Fruit fly (Drosophila melanogaster) whole organism, embryonic: ENCODE measurements around the gene FBXO11.
A peak's percentile ranks its signal among the peaks of the same experiment; 100 is the strongest.

Source experiments
- Awh ChIP-seq: fragments of 200-800 bp; sonication (Bioruptor generic); IDR thresholded peaks from 2 replicates; pipeline ENCODE4, ENCODE4 v1.3.6; 2022; ENCODE audit warnings: missing biosample characterization, missing genetic modification characterization
- Bdp1 ChIP-seq: fragments of 200-800 bp; sonication (Bioruptor generic); optimal IDR thresholded peaks from 3 replicates; lab custom pipeline; 2016; ENCODE audit warnings: missing biosample characterization, missing genetic modification characterization
- CG10209 ChIP-seq: fragments of 200-800 bp; sonication (Bioruptor generic); optimal IDR thresholded peaks from 3 replicates; lab custom pipeline; 2017; ENCODE audit warnings: missing biosample characterization, mild to moderate bottlenecking, missing genetic modification characterization, missing genetic modification reagents
- CG10979 ChIP-seq: fragments of 200-800 bp; sonication (Bioruptor generic); optimal IDR thresholded peaks from 2 replicates; lab custom pipeline; 2018; ENCODE audit warnings: missing biosample characterization, mild to moderate bottlenecking, missing genetic modification characterization, moderate library complexity
- CG12391 ChIP-seq: fragments of 200-800 bp; sonication (Bioruptor generic); optimal IDR thresholded peaks from 3 replicates; lab custom pipeline; 2018; ENCODE audit warnings: missing biosample characterization, mild to moderate bottlenecking, missing genetic modification characterization, moderate library complexity
- CG15696 ChIP-seq: fragments of 200-800 bp; sonication (Bioruptor generic); optimal IDR thresholded peaks from 2 replicates; lab custom pipeline; 2019; ENCODE audit warnings: missing biosample characterization, mild to moderate bottlenecking, missing genetic modification characterization, moderate library complexity
- CG17328 ChIP-seq: fragments of 200-800 bp; sonication (Bioruptor generic); IDR thresholded peaks from 2 replicates; pipeline ENCODE4 v1.3.6; 2022; ENCODE audit warnings: missing biosample characterization, missing genetic modification characterization
- CG18619 ChIP-seq: fragments of 200-800 bp; sonication (Bioruptor generic); optimal IDR thresholded peaks from 3 replicates; lab custom pipeline; 2017; ENCODE audit warnings: missing biosample characterization, mild to moderate bottlenecking, missing genetic modification characterization
- CG2875 ChIP-seq: fragments of 200-800 bp; sonication (Bioruptor generic); optimal IDR thresholded peaks from 2 replicates; lab custom pipeline; 2017; ENCODE audit warnings: missing biosample characterization, mild to moderate bottlenecking, missing genetic modification characterization, missing genetic modification reagents
- CG32772 ChIP-seq: fragments of 200-800 bp; sonication (Bioruptor generic); IDR thresholded peaks from 2 replicates; pipeline ENCODE4 v1.3.6; 2022; ENCODE audit warnings: missing biosample characterization, missing genetic modification characterization
- CG33557 ChIP-seq: fragments of 200-800 bp; sonication (Bioruptor generic); optimal IDR thresholded peaks from 2 replicates; lab custom pipeline; 2019; ENCODE audit warnings: missing biosample characterization, mild to moderate bottlenecking, missing genetic modification characterization, moderate library complexity
- CG3407 ChIP-seq: fragments of 200-800 bp; sonication (Bioruptor generic); optimal IDR thresholded peaks from 2 replicates; lab custom pipeline; 2018; ENCODE audit warnings: missing biosample characterization, mild to moderate bottlenecking, missing genetic modification characterization
- CG34376 ChIP-seq: fragments of 200-800 bp; sonication (Bioruptor generic); optimal IDR thresholded peaks from 2 replicates; lab custom pipeline; 2018; ENCODE audit warnings: missing biosample characterization, mild to moderate bottlenecking, missing genetic modification characterization
- CG42726 ChIP-seq: fragments of 200-800 bp; sonication (Bioruptor generic); IDR thresholded peaks from 2 replicates; pipeline ENCODE4 v1.3.6; 2022; ENCODE audit warnings: missing biosample characterization, missing genetic modification characterization; ENCODE audit not compliant: partially characterized antibody
- CG43689 ChIP-seq: fragments of 200-800 bp; sonication (Bioruptor generic); IDR thresholded peaks from 2 replicates; pipeline ENCODE4 v1.3.6; 2022; ENCODE audit warnings: missing biosample characterization, missing genetic modification characterization
- CG6175 ChIP-seq: fragments of 200-800 bp; sonication (Bioruptor generic); IDR thresholded peaks from 3 replicates; pipeline ENCODE4 v1.3.6; 2022; ENCODE audit warnings: missing biosample characterization, missing genetic modification characterization
- CG7357 ChIP-seq: fragments of 200-800 bp; sonication (Bioruptor generic); IDR thresholded peaks from 3 replicates; pipeline ENCODE4 v1.3.6; 2022; ENCODE audit warnings: missing biosample characterization, missing genetic modification characterization
- CG7786 ChIP-seq: fragments of 200-800 bp; sonication (Bioruptor generic); optimal IDR thresholded peaks from 2 replicates; lab custom pipeline; 2016; ENCODE audit warnings: missing biosample characterization, missing genetic modification characterization
- CHES-1-like ChIP-seq: fragments of 200-800 bp; sonication (Bioruptor generic); optimal IDR thresholded peaks from 2 replicates; lab custom pipeline; 2016; ENCODE audit warnings: missing biosample characterization, missing genetic modification characterization
- CTCF ChIP-seq: fragments of 200-800 bp; sonication (Bioruptor generic); optimal IDR thresholded peaks from 2 replicates; lab custom pipeline; 2017; ENCODE audit warnings: missing biosample characterization, mild to moderate bottlenecking, missing genetic modification characterization, moderate library complexity
- Chrac-16 ChIP-seq: fragments of 200-800 bp; sonication (Bioruptor generic); optimal IDR thresholded peaks from 3 replicates; lab custom pipeline; 2016; ENCODE audit warnings: missing biosample characterization, missing genetic modification characterization
- D ChIP-seq, 2 experiments: fragments of 200-800 bp in 1 of 2; fragments of >200 bp in 1 of 2; sonication (Bioruptor generic) in 1 of 2; optimal IDR thresholded peaks; 2 replicates in 1 of 2; 3 replicates in 1 of 2; lab custom pipeline; 2017; ENCODE audit warnings: mild to moderate bottlenecking in 1 of 2, missing biosample characterization in 1 of 2, missing genetic modification characterization in 1 of 2, missing genetic modification reagents in 1 of 2
- Ets97D ChIP-seq: fragments of 200-800 bp; sonication (Bioruptor generic); optimal IDR thresholded peaks from 3 replicates; lab custom pipeline; 2016; ENCODE audit warnings: missing biosample characterization, missing genetic modification characterization
- Hr51 ChIP-seq, 2 experiments: fragments of 200-800 bp; sonication (Bioruptor generic); optimal IDR thresholded peaks; 2 replicates in 1 of 2; 3 replicates in 1 of 2; lab custom pipeline; 2016 to 2018; ENCODE audit warnings: missing biosample characterization in 2 of 2, missing genetic modification characterization in 2 of 2, mild to moderate bottlenecking in 1 of 2, moderate library complexity in 1 of 2
- Jarid2 ChIP-seq: fragments of 200-800 bp; sonication (Bioruptor generic); optimal IDR thresholded peaks from 3 replicates; lab custom pipeline; 2017; ENCODE audit warnings: mild to moderate bottlenecking, missing biosample characterization, missing genetic modification reagents, missing genetic modification characterization
- Kr ChIP-seq: fragments of 200-800 bp; sonication (Bioruptor generic); optimal IDR thresholded peaks from 2 replicates; lab custom pipeline; 2017; ENCODE audit warnings: missing biosample characterization, mild to moderate bottlenecking, missing genetic modification characterization
- Med ChIP-seq: fragments of 200-800 bp; sonication (Bioruptor generic); peaks from one replicate; lab custom pipeline; 2016; ENCODE audit warnings: missing biosample characterization, missing genetic modification characterization, mild to moderate bottlenecking, inconsistent platforms, moderate library complexity
- Mes4 ChIP-seq: fragments of 200-800 bp; sonication (Bioruptor generic); optimal IDR thresholded peaks from 2 replicates; lab custom pipeline; 2016; ENCODE audit warnings: missing biosample characterization, missing genetic modification characterization
- NC2α ChIP-seq: fragments of 200-800 bp; sonication (Bioruptor generic); optimal IDR thresholded peaks from 2 replicates; lab custom pipeline; 2016; ENCODE audit warnings: missing biosample characterization, missing genetic modification characterization
- Opbp ChIP-seq: fragments of 200-800 bp; sonication (Bioruptor generic); IDR thresholded peaks from 3 replicates; pipeline ENCODE4 v1.3.6; 2022; ENCODE audit warnings: missing biosample characterization, missing genetic modification characterization; ENCODE audit not compliant: partially characterized antibody
- Sin3A ChIP-seq: fragments of >200 bp; optimal IDR thresholded peaks from 2 replicates; lab custom pipeline; 2018
- Sox100B ChIP-seq: fragments of 200-800 bp; sonication (Bioruptor generic); optimal IDR thresholded peaks from 3 replicates; lab custom pipeline; 2018; ENCODE audit warnings: missing biosample characterization, mild to moderate bottlenecking, missing genetic modification characterization
- Sox102F ChIP-seq: fragments of 200-800 bp; sonication (Bioruptor generic); optimal IDR thresholded peaks from 2 replicates; lab custom pipeline; 2018; ENCODE audit warnings: missing biosample characterization, mild to moderate bottlenecking, missing genetic modification characterization, moderate library complexity
- Sry-β ChIP-seq: fragments of 200-800 bp; sonication (Bioruptor generic); optimal IDR thresholded peaks from 2 replicates; lab custom pipeline; 2018; ENCODE audit warnings: missing biosample characterization, mild to moderate bottlenecking, missing genetic modification characterization, moderate library complexity
- Ssrp ChIP-seq: fragments of 200-800 bp; sonication (Bioruptor generic); optimal IDR thresholded peaks from 2 replicates; lab custom pipeline; 2018; ENCODE audit warnings: missing biosample characterization, mild to moderate bottlenecking, missing genetic modification characterization, moderate library complexity
- bbx ChIP-seq: fragments of 200-800 bp; sonication (Bioruptor generic); IDR thresholded peaks from 2 replicates; pipeline ENCODE4 v1.3.6; 2022; ENCODE audit warnings: missing biosample characterization, missing genetic modification characterization; ENCODE audit not compliant: partially characterized antibody
- btn ChIP-seq: fragments of 200-800 bp; sonication (Bioruptor generic); optimal IDR thresholded peaks from 2 replicates; lab custom pipeline; 2016; ENCODE audit warnings: missing biosample characterization, missing genetic modification characterization
- disco-r ChIP-seq: fragments of 200-800 bp; sonication (Bioruptor generic); optimal IDR thresholded peaks from 2 replicates; lab custom pipeline; 2016; ENCODE audit warnings: missing biosample characterization, missing genetic modification characterization
- dmrt99B ChIP-seq: fragments of 200-800 bp; sonication (Bioruptor generic); optimal IDR thresholded peaks from 2 replicates; lab custom pipeline; 2018; ENCODE audit warnings: missing biosample characterization, mild to moderate bottlenecking, missing genetic modification characterization, moderate library complexity
- fd3F ChIP-seq: fragments of 200-800 bp; sonication (Bioruptor generic); optimal IDR thresholded peaks from 2 replicates; lab custom pipeline; 2018; ENCODE audit warnings: missing biosample characterization, mild to moderate bottlenecking, missing genetic modification characterization, moderate library complexity
- fu2 ChIP-seq: fragments of 200-800 bp; sonication (Bioruptor generic); optimal IDR thresholded peaks from 2 replicates; lab custom pipeline; 2016; ENCODE audit warnings: missing biosample characterization, missing genetic modification characterization
- gsb ChIP-seq: fragments of 200-800 bp; sonication (Bioruptor generic); IDR thresholded peaks from 2 replicates; pipeline ENCODE4 v1.3.6; 2022; ENCODE audit warnings: missing biosample characterization, missing genetic modification characterization
- hb ChIP-seq: fragments of 200-800 bp; sonication (Bioruptor generic); IDR thresholded peaks from 3 replicates; pipeline ENCODE4 v1.3.6; 2022; ENCODE audit warnings: missing biosample characterization, missing genetic modification characterization; ENCODE audit not compliant: partially characterized antibody
- lab ChIP-seq: fragments of 200-800 bp; sonication (Bioruptor generic); optimal IDR thresholded peaks from 3 replicates; lab custom pipeline; 2017; ENCODE audit warnings: missing biosample characterization, missing genetic modification characterization, mild to moderate bottlenecking, moderate library complexity, missing genetic modification reagents
- mam ChIP-seq: fragments of 200-800 bp; sonication (Bioruptor generic); optimal IDR thresholded peaks from 3 replicates; lab custom pipeline; 2016; ENCODE audit warnings: missing biosample characterization, missing genetic modification characterization
- peb ChIP-seq: fragments of 200-800 bp; sonication (Bioruptor generic); IDR thresholded peaks from 2 replicates; pipeline ENCODE4 v1.3.6; 2022; ENCODE audit warnings: missing biosample characterization, missing genetic modification characterization
- pho ChIP-seq: fragments of 200-800 bp; sonication (Bioruptor generic); optimal IDR thresholded peaks from 2 replicates; lab custom pipeline; 2016; ENCODE audit warnings: missing biosample characterization, missing genetic modification characterization
- shn ChIP-seq: fragments of 200-800 bp; sonication (Bioruptor generic); optimal IDR thresholded peaks from 3 replicates; lab custom pipeline; 2016; ENCODE audit warnings: missing biosample characterization, missing genetic modification characterization
- so ChIP-seq: fragments of 200-800 bp; sonication (Bioruptor generic); IDR thresholded peaks from 3 replicates; pipeline ENCODE4 v1.3.6; 2022; ENCODE audit warnings: missing biosample characterization, missing genetic modification characterization
- toy ChIP-seq: fragments of 200-800 bp; sonication (Bioruptor generic); IDR thresholded peaks from 2 replicates; pipeline ENCODE4 v1.3.6; 2022; ENCODE audit warnings: missing biosample characterization, missing genetic modification characterization
- vfl ChIP-seq: fragments of 200-800 bp; sonication (Bioruptor generic); optimal IDR thresholded peaks from 2 replicates; lab custom pipeline; 2016; ENCODE audit warnings: missing biosample characterization, missing genetic modification characterization
- zf30C ChIP-seq: fragments of 200-800 bp; sonication (Bioruptor generic); optimal IDR thresholded peaks from 3 replicates; lab custom pipeline; 2018; ENCODE audit warnings: missing biosample characterization, mild to moderate bottlenecking, missing genetic modification characterization

FBXO11 gene

dm6 chr3R:9857785-9858184 lies 48.6 kb upstream of the FBXO11 start (continued):
- no peak for TF ChIP-seq CG3407 (GFP tag; lab: Kevin White, UChicago)
- TF ChIP-seq CG12391 (tag; lab: Kevin White, UChicago), result peak; percentile 31
- TF ChIP-seq shn (GFP tag; lab: Kevin White, UChicago), result no peak
- TF ChIP-seq CG2875 (GFP tag; lab: Kevin White, UChicago), result no peak
- TF ChIP-seq toy (GFP tag; lab: Robert Waterston, UW), result no peak
- no peak for TF ChIP-seq Sry-β (GFP tag; lab: Kevin White, UChicago)
- no peak for TF ChIP-seq fu2 (GFP tag; lab: Kevin White, UChicago)
- TF ChIP-seq Mes4 (GFP tag; lab: Kevin White, UChicago), result no peak
- TF ChIP-seq Ssrp, result no peak
- no peak for TF ChIP-seq CTCF (GFP tag; lab: Kevin White, UChicago)
- TF ChIP-seq CG34376, result no peak
- no peak for TF ChIP-seq CG7786 (GFP tag; lab: Kevin White, UChicago)
- TF ChIP-seq mam (GFP tag; lab: Kevin White, UChicago), result no peak
- TF ChIP-seq Sin3A (lab: Kevin White, UChicago), result no peak
- no peak for TF ChIP-seq bbx
- no peak for TF ChIP-seq btn (GFP tag; lab: Kevin White, UChicago)
- TF ChIP-seq vfl, result no peak
- no peak for TF ChIP-seq fd3F (GFP tag; lab: Kevin White, UChicago)
- TF ChIP-seq Awh (GFP tag; lab: Robert Waterston, UW), result no peak
- no peak for TF ChIP-seq CG10979 (tag; lab: Kevin White, UChicago)
- TF ChIP-seq Sox102F (GFP tag; lab: Kevin White, UChicago), result peak; percentile 43
- TF ChIP-seq Kr (GFP tag; lab: Kevin White, UChicago), result no peak
- peak; percentile 65 for TF ChIP-seq lab
- no peak for TF ChIP-seq so (GFP tag; lab: Robert Waterston, UW)
- TF ChIP-seq peb, result no peak
- no peak for TF ChIP-seq pho (GFP tag; lab: Kevin White, UChicago)
- TF ChIP-seq hb (GFP tag; lab: Robert Waterston, UW), result no peak
- TF ChIP-seq CG33557 (GFP tag; lab: Kevin White, UChicago), result no peak
- no peak for TF ChIP-seq CG32772 (GFP tag; lab: Robert Waterston, UW)
- TF ChIP-seq Opbp (GFP tag; lab: Robert Waterston, UW), result no peak
- no peak for TF ChIP-seq CG43689 (GFP tag; lab: Robert Waterston, UW)
- no peak for TF ChIP-seq Bdp1 (GFP tag; lab: Kevin White, UChicago)
- peak in 1 of 2 experiments; percentile 53 for TF ChIP-seq Hr51 (GFP tag; optimal IDR thresholded peaks at IDR 0.05; lab: Kevin White, UChicago)
- no peak for TF ChIP-seq Jarid2 (GFP tag; lab: Kevin White, UChicago)
- no peak for TF ChIP-seq NC2α
- TF ChIP-seq CG10209 (GFP tag; lab: Kevin White, UChicago), result peak; percentile 15
- TF ChIP-seq gsb (GFP tag; lab: Robert Waterston, UW), result no peak
- TF ChIP-seq CHES-1-like (GFP tag; lab: Kevin White, UChicago), result no peak
- TF ChIP-seq CG15696 (tag; lab: Kevin White, UChicago), result no peak
- peak; percentile 4 for TF ChIP-seq CG18619
- no peak for TF ChIP-seq D (optimal IDR thresholded peaks at IDR 0.05; lab: Kevin White, UChicago)
- no peak for TF ChIP-seq D (GFP tag; optimal IDR thresholded peaks at IDR 0.05; lab: Kevin White, UChicago)
- TF ChIP-seq dmrt99B, result peak; percentile 62
- no peak for TF ChIP-seq Med (GFP tag; lab: Kevin White, UChicago)
- no peak for TF ChIP-seq disco-r (GFP tag; lab: Kevin White, UChicago)
- no peak for TF ChIP-seq CG6175 (GFP tag; lab: Robert Waterston, UW)
- no peak for TF ChIP-seq Ets97D (GFP tag; lab: Kevin White, UChicago)
- peak; percentile 46 for TF ChIP-seq Sox100B
- TF ChIP-seq CG17328, result no peak
- no peak for TF ChIP-seq CG42726 (GFP tag; lab: Robert Waterston, UW)
- no peak for TF ChIP-seq zf30C
- TF ChIP-seq Chrac-16 (GFP tag; lab: Kevin White, UChicago), result no peak
- TF ChIP-seq CG7357 (GFP tag; lab: Robert Waterston, UW), result no peak
